Fruit fly (Drosophila melanogaster) whole organism, larva: ENCODE data around the gene CG32075.

Experiments used
- noc ChIP-seq: fragments of 200-800 bp; sonication (Bioruptor generic); optimal IDR thresholded peaks from 3 replicates; lab custom pipeline; 2019; ENCODE audit warnings: missing biosample characterization, mild to moderate bottlenecking, missing genetic modification characterization, moderate library complexity

Gene CG32075

dm6 chr3L:11047877-11048276 is 16.9 kb downstream of the CG32075 start:
- no peak for TF ChIP-seq noc (tag; lab: Kevin White, UChicago)

dm6 chr3L:11046559-11046958 is 18.2 kb downstream of the CG32075 start:
- TF ChIP-seq noc (tag; lab: Kevin White, UChicago) = no peak

dm6 chr3L:11045009-11045408 is 19.7 kb downstream of the CG32075 start:
- no peak for TF ChIP-seq noc (tag; lab: Kevin White, UChicago)

- TF ChIP-seq noc (tag; lab: Kevin White, UChicago) = no peak
These were observed 21.1 kb downstream of the CG32075 start for dm6 chr3L:11043650-11044049.

- no peak for TF ChIP-seq noc (tag; lab: Kevin White, UChicago)
These were observed 23.5 kb downstream of the CG32075 start for dm6 chr3L:11041193-11041592.

dm6 chr3L:11035039-11035438 is 29.7 kb downstream of the CG32075 start:
- no peak for TF ChIP-seq noc (tag; lab: Kevin White, UChicago)

dm6 chr3L:11033327-11033975 is 31.3 kb downstream of the CG32075 start:
- no peak for TF ChIP-seq noc (tag; lab: Kevin White, UChicago)

dm6 chr3L:11031784-11032183 is 33.0 kb downstream of the CG32075 start:
- TF ChIP-seq noc (tag; lab: Kevin White, UChicago) = no peak

dm6 chr3L:11027279-11027678 is 37.5 kb downstream of the CG32075 start, which contains the start of gene CG32081:
CG32081 (plus strand) TSS chr3L:11027579.
- no peak for TF ChIP-seq noc (tag; lab: Kevin White, UChicago)

dm6 chr3L:11025261-11025660 is 39.5 kb downstream of the CG32075 start, which contains the start of gene CG32079:
CG32079 (plus strand) TSS chr3L:11025561.
- no peak for TF ChIP-seq noc (tag; lab: Kevin White, UChicago)

dm6 chr3L:11023235-11023634 is 41.5 kb downstream of the CG32075 start, which contains the start of gene Fad2:
Fad2 (plus strand) TSS chr3L:11023535.
- TF ChIP-seq noc (tag; lab: Kevin White, UChicago) = no peak

- no peak for TF ChIP-seq noc (tag; lab: Kevin White, UChicago)
These were observed 42.8 kb downstream of the CG32075 start for dm6 chr3L:11021958-11022357.

- TF ChIP-seq noc (tag; lab: Kevin White, UChicago) = no peak
These were observed 44.7 kb downstream of the CG32075 start for dm6 chr3L:11020058-11020457.

- TF ChIP-seq noc (tag; lab: Kevin White, UChicago) = no peak
These were observed 49.5 kb downstream of the CG32075 start for dm6 chr3L:11015203-11015602.
